Worm (Caenorhabditis elegans): ENCODE data around the gene srh-132.
"Not testable (repeated sequence)": the region's sequence is repeated elsewhere in the genome, so short reads cannot be mapped to it uniquely, and the experiment has no call there.

srh-132 gene

ce11 chrV:17409955-17410354 is at the start of gene srh-132:
Gene srh-132 (plus strand): TSS chrV:17410255.
- TF ChIP-seq unc-62, ham-2, lin-32 (GFP tag; optimal IDR thresholded peaks at IDR 0.05): not testable (repeated sequence)

DNA sequence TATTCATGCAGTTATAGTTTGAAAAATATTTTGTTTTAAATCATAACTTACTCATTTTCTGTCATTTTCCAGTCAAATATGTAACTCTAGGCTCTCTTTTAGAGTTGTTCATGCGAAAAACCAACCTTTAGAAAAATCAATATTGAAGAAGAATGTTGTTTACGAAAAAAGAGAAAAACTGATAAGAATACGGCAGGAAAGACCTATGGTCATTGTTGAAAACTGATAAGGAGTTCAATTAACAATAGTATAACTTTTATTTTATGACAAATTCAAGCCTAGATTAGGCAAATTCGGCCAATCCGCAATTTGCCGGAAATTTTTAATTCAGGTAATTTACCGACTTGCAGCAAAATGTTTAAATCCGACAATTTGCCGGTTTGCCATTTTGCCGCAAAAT is 33.4 kb upstream of the srh-132 start, which contains the start of gene Y20C6A.1:
Gene Y20C6A.1 (minus strand): TSS at position 107 of the 400 bp plus-strand sequence.
- TF ChIP-seq ham-2 (GFP tag; optimal IDR thresholded peaks at IDR 0.05) (no peak), mab-5 (tag; optimal IDR thresholded peaks at IDR 0.05) (no peak), lin-13 (tag; optimal IDR thresholded peaks at IDR 0.05) (no peak)

- TF ChIP-seq drap-1 (GFP tag; optimal IDR thresholded peaks at IDR 0.05) (peak; percentile 53), mep-1 (tag; optimal IDR thresholded peaks at IDR 0.05) (no peak)
Measured at ce11 chrV:17377140-17377539, 32.9 kb upstream of the srh-132 start, which contains the start of gene fbxb-7. Gene fbxb-7 (plus strand): TSS chrV:17377406.

DNA sequence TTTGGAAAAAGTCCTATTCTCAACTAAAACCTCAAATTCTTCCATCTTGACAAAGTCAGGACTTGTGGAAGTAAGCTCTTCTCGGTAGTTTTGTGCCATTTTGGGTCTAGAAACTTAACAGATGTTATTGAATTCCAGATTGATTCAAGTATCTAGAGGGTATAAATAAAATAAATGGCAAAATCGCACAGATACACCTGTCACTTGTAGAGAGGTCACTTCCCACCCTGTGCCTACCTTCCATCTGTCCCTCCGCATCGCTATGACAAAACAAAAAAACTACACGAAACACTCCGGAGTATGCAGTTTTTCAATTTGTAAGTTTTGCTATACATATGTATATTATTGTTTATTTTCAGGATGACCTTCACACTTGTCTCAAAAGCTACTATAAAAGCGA is 30.1 kb upstream of the srh-132 start, which contains the start of gene Y20C6A.4:
Gene Y20C6A.4 (plus strand): TSS at position 301 of the 400 bp plus-strand sequence.
- TF ChIP-seq mls-2 (tag; optimal IDR thresholded peaks at IDR 0.05) (no peak), nhr-12 (tag; optimal IDR thresholded peaks at IDR 0.05) (no peak), ceh-43 (GFP tag; optimal IDR thresholded peaks at IDR 0.05) (no peak), zip-8 (tag; optimal IDR thresholded peaks at IDR 0.05) (no peak), nhr-2 (tag; optimal IDR thresholded peaks at IDR 0.05) (no peak), ces-1 (GFP tag; optimal IDR thresholded peaks at IDR 0.05) (no peak)

DNA sequence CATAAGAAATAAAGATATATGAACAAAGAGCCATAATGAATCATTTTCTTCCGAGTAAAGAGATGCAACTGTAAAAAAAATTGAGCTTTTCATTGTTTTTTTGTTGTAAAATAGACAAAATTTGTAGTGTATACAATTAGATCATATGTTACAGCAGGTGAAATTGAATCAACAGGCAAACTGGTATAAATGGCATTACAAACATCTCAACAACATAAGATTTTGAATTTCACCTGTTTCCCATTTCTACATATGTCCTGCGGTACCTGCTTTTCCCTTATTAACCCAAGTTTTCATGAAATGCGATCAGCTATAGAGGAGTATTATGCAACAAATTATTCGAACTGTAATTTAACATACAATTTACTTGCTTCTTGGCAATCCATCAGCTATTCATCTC is 14.7 kb upstream of the srh-132 start, which contains the start of gene srh-120:
Gene srh-120 (plus strand): TSS at position 301 of the 400 bp plus-strand sequence.
- TF ChIP-seq mep-1 (tag; optimal IDR thresholded peaks at IDR 0.05) (no peak), zip-8 (tag; optimal IDR thresholded peaks at IDR 0.05) (no peak), sptf-1 (tag; optimal IDR thresholded peaks at IDR 0.05) (no peak)

ce11 chrV:17414951-17415350 is 4.9 kb downstream of the srh-132 start, which contains the start of gene T27C5.12:
Gene T27C5.12 (plus strand): TSS chrV:17415251.
- TF ChIP-seq hlh-1 (tag; optimal IDR thresholded peaks at IDR 0.05) (no peak), elt-1 (tag; optimal IDR thresholded peaks at IDR 0.05; ENCODE audit: borderline replicate concordance, insufficient read depth) (no peak)

DNA sequence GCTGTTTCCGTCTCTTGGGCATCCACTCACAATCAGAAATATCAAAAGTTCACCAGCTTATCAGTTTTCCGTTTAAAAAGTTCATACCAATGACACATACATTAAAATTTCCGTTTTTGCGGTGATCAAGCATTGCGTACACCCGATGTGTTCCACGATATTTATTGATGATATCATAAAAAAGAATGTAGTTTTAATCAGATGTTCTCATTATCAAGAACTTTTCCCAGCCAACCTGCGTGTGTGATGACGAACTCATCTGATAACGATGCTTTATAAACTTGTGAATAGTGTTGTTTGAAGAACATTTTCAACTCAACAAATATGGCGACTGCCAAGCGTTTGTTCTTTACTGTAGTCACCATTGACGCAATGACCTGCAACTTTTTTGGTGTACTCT is 6.8 kb downstream of the srh-132 start, which contains the start of gene clc-21:
Gene clc-21 (plus strand): TSS at position 301 of the 400 bp plus-strand sequence.
- TF ChIP-seq unc-62 (GFP tag; optimal IDR thresholded peaks at IDR 0.05) (no peak), ceh-83 (GFP tag; optimal IDR thresholded peaks at IDR 0.05) (no peak), mep-1 (tag; optimal IDR thresholded peaks at IDR 0.05) (no peak), nhr-76 (tag; optimal IDR thresholded peaks at IDR 0.05) (no peak), blmp-1 (tag; optimal IDR thresholded peaks at IDR 0.05) (no peak), tbx-8 (GFP tag; optimal IDR thresholded peaks at IDR 0.05) (no peak), pha-4 (tag; optimal IDR thresholded peaks at IDR 0.05) (no peak), unc-120 (tag; optimal IDR thresholded peaks at IDR 0.05; ENCODE audit: poor library complexity, severe bottlenecking) (no peak), zip-8 (tag; optimal IDR thresholded peaks at IDR 0.05) (no peak), mls-2 (tag; optimal IDR thresholded peaks at IDR 0.05) (no peak), hlh-1 (tag; optimal IDR thresholded peaks at IDR 0.05) (no peak), unc-39 (tag; optimal IDR thresholded peaks at IDR 0.05) (no peak), elt-1 (tag; optimal IDR thresholded peaks at IDR 0.05; ENCODE audit: borderline replicate concordance, insufficient read depth) (no peak), ces-1 (GFP tag; optimal IDR thresholded peaks at IDR 0.05) (no peak)

DNA sequence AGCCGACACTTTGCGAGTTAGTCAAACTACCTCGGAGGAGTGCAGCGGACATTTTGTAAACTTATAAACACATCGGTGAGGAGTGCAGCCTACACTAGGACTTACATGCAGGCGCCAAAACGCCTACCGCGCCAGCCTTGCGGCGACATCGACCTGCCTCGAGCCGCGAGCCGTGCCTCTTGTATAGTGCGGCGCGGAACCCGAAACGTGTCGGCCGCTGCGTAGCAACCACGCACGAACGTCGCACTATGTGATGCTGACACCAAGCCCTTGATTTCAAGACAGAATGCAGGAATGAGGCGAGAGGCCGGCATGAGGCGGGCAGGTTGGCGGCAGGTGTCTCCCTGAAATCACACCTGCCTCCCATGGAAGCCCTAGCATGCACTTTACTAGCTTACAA is 19.2 kb downstream of the srh-132 start:
- TF ChIP-seq ztf-11 (tag; optimal IDR thresholded peaks at IDR 0.05) (no peak), unc-62 (GFP tag; optimal IDR thresholded peaks at IDR 0.05) (no peak), tbx-8 (GFP tag; optimal IDR thresholded peaks at IDR 0.05) (no peak), ceh-39 (tag; optimal IDR thresholded peaks at IDR 0.05) (no peak), M03D4.4 (tag; optimal IDR thresholded peaks at IDR 0.05) (no peak), nhr-28 (tag; optimal IDR thresholded peaks at IDR 0.05) (no peak), cnd-1 (tag; optimal IDR thresholded peaks at IDR 0.05) (no peak), ceh-43 (GFP tag; optimal IDR thresholded peaks at IDR 0.05) (no peak), mls-2 (tag; optimal IDR thresholded peaks at IDR 0.05) (no peak), nhr-76 (tag; optimal IDR thresholded peaks at IDR 0.05) (no peak), mab-5 (tag; optimal IDR thresholded peaks at IDR 0.05) (no peak), unc-39 (tag; optimal IDR thresholded peaks at IDR 0.05) (no peak), ces-1 (GFP tag; optimal IDR thresholded peaks at IDR 0.05) (no peak), nhr-237 (tag; optimal IDR thresholded peaks at IDR 0.05) (no peak), elt-3 (tag; optimal IDR thresholded peaks at IDR 0.05) (no peak), nhr-2 (tag; optimal IDR thresholded peaks at IDR 0.05) (no peak), lin-13 (tag; optimal IDR thresholded peaks at IDR 0.05) (no peak)
